Fruit fly (Drosophila melanogaster) whole organism, embryonic: ENCODE results near the gene CG15717.

Experiments used
- CG1024 ChIP-seq: fragments of 200-800 bp; sonication (Bioruptor generic); IDR thresholded peaks from 2 replicates; pipeline ENCODE4 v1.3.6; 2022; ENCODE audit warnings: missing biosample characterization, missing genetic modification characterization
- CG10654 ChIP-seq: fragments of 200-800 bp; sonication (Bioruptor generic); optimal IDR thresholded peaks from 2 replicates; lab custom pipeline; 2016; ENCODE audit warnings: missing biosample characterization, missing genetic modification characterization
- CG10959 ChIP-seq: fragments of 200-800 bp; sonication (Bioruptor generic); IDR thresholded peaks from 2 replicates; pipeline ENCODE4 v1.3.6; 2022; ENCODE audit warnings: missing biosample characterization, missing genetic modification characterization
- CG11093 ChIP-seq: fragments of 200-800 bp; sonication (Bioruptor generic); IDR thresholded peaks from 3 replicates; pipeline ENCODE4 v1.3.6; 2022; ENCODE audit warnings: missing biosample characterization, missing genetic modification characterization
- CG11695 ChIP-seq: fragments of 200-800 bp; sonication (Bioruptor generic); IDR thresholded peaks from 3 replicates; pipeline ENCODE4 v1.3.6; 2022; ENCODE audit warnings: missing biosample characterization, missing genetic modification characterization
- CG12299 ChIP-seq: fragments of 200-800 bp; sonication (Bioruptor generic); optimal IDR thresholded peaks from 2 replicates; lab custom pipeline; 2018; ENCODE audit warnings: missing biosample characterization, mild to moderate bottlenecking, missing genetic modification characterization
- CG12769 ChIP-seq: fragments of 200-800 bp; sonication (Bioruptor generic); optimal IDR thresholded peaks from 2 replicates; lab custom pipeline; 2019; ENCODE audit warnings: missing biosample characterization, mild to moderate bottlenecking, missing genetic modification characterization, moderate library complexity
- CG13287 ChIP-seq: fragments of 200-800 bp; sonication (Bioruptor generic); IDR thresholded peaks from 2 replicates; pipeline ENCODE4 v1.3.6; 2022; ENCODE audit warnings: missing biosample characterization, missing genetic modification characterization; ENCODE audit not compliant: partially characterized antibody
- CG14014 ChIP-seq: fragments of 200-800 bp; sonication (Bioruptor generic); IDR thresholded peaks from 2 replicates; pipeline ENCODE4 v1.3.6; 2022; ENCODE audit warnings: missing biosample characterization, missing genetic modification characterization
- CG17802 ChIP-seq: fragments of 200-800 bp; sonication (Bioruptor generic); optimal IDR thresholded peaks from 2 replicates; lab custom pipeline; 2018; ENCODE audit warnings: missing biosample characterization, mild to moderate bottlenecking, missing genetic modification characterization, moderate library complexity
- CG2116 ChIP-seq: fragments of 200-800 bp; sonication (Bioruptor generic); optimal IDR thresholded peaks from 3 replicates; lab custom pipeline; 2018; ENCODE audit warnings: missing biosample characterization, mild to moderate bottlenecking, missing genetic modification characterization
- CG2120 ChIP-seq: fragments of 200-800 bp; sonication (Bioruptor generic); optimal IDR thresholded peaks from 3 replicates; lab custom pipeline; 2016; ENCODE audit warnings: missing biosample characterization, missing genetic modification characterization
- CG32532 ChIP-seq: fragments of 200-800 bp; sonication (Bioruptor generic); IDR thresholded peaks from 2 replicates; pipeline ENCODE4 v1.3.6; 2022; ENCODE audit warnings: missing biosample characterization, missing genetic modification characterization
- CG34422 ChIP-seq: fragments of 200-800 bp; sonication (Bioruptor generic); IDR thresholded peaks from 3 replicates; pipeline ENCODE4 v1.3.6; 2022; ENCODE audit warnings: missing biosample characterization, missing genetic modification characterization
- CG3847 ChIP-seq: fragments of 200-800 bp; sonication (Bioruptor generic); IDR thresholded peaks from 2 replicates; pipeline ENCODE4 v1.3.6; 2022; ENCODE audit warnings: missing biosample characterization, missing genetic modification characterization
- CG42726 ChIP-seq: fragments of 200-800 bp; sonication (Bioruptor generic); IDR thresholded peaks from 2 replicates; pipeline ENCODE4 v1.3.6; 2022; ENCODE audit warnings: missing biosample characterization, missing genetic modification characterization; ENCODE audit not compliant: partially characterized antibody
- CG4820 ChIP-seq: fragments of 200-800 bp; sonication (Bioruptor generic); optimal IDR thresholded peaks from 3 replicates; lab custom pipeline; 2016; ENCODE audit warnings: missing biosample characterization, missing genetic modification characterization
- CG7357 ChIP-seq: fragments of 200-800 bp; sonication (Bioruptor generic); IDR thresholded peaks from 3 replicates; pipeline ENCODE4 v1.3.6; 2022; ENCODE audit warnings: missing biosample characterization, missing genetic modification characterization
- CG7963 ChIP-seq: fragments of 200-800 bp; sonication (Bioruptor generic); IDR thresholded peaks from 3 replicates; pipeline ENCODE4 v1.3.6; 2022; ENCODE audit warnings: missing biosample characterization, missing genetic modification characterization; ENCODE audit not compliant: partially characterized antibody
- Doc3 ChIP-seq: fragments of 200-800 bp; sonication (Bioruptor generic); IDR thresholded peaks from 3 replicates; pipeline ENCODE4 v1.3.6; 2022; ENCODE audit warnings: missing biosample characterization, missing genetic modification characterization; ENCODE audit not compliant: partially characterized antibody
- Ets65A ChIP-seq: fragments of 200-800 bp; sonication (Bioruptor generic); peaks from one replicate; lab custom pipeline; 2016; ENCODE audit warnings: missing biosample characterization, missing genetic modification characterization
- Ets97D ChIP-seq: fragments of 200-800 bp; sonication (Bioruptor generic); optimal IDR thresholded peaks from 3 replicates; lab custom pipeline; 2016; ENCODE audit warnings: missing biosample characterization, missing genetic modification characterization
- Fer1 ChIP-seq: fragments of 200-800 bp; sonication (Bioruptor generic); optimal IDR thresholded peaks from 2 replicates; lab custom pipeline; 2017; ENCODE audit warnings: missing biosample characterization, mild to moderate bottlenecking, missing genetic modification characterization
- HmgZ ChIP-seq: fragments of 200-800 bp; sonication (Bioruptor generic); optimal IDR thresholded peaks from 2 replicates; lab custom pipeline; 2018; ENCODE audit warnings: missing biosample characterization, mild to moderate bottlenecking, missing genetic modification characterization
- Hr3 ChIP-seq: fragments of 200-800 bp; sonication (Bioruptor generic); optimal IDR thresholded peaks from 3 replicates; lab custom pipeline; 2016; ENCODE audit warnings: missing biosample characterization, missing genetic modification characterization
- Hr39 ChIP-seq: fragments of >200 bp; optimal IDR thresholded peaks from 2 replicates; lab custom pipeline; 2017
- MTF-1 ChIP-seq: fragments of 200-800 bp; sonication (Bioruptor generic); optimal IDR thresholded peaks from 2 replicates; lab custom pipeline; 2018; ENCODE audit warnings: missing biosample characterization, mild to moderate bottlenecking, missing genetic modification characterization, borderline replicate concordance
- Max ChIP-seq: fragments of 200-800 bp; sonication (Bioruptor generic); optimal IDR thresholded peaks from 2 replicates; lab custom pipeline; 2016; ENCODE audit warnings: missing biosample characterization, mild to moderate bottlenecking, missing genetic modification characterization
- Mrtf ChIP-seq: fragments of 200-800 bp; sonication (Bioruptor generic); IDR thresholded peaks from 3 replicates; pipeline ENCODE4 v1.3.6; 2022; ENCODE audit warnings: missing biosample characterization, missing genetic modification characterization
- NK7.1 ChIP-seq: fragments of 200-800 bp; sonication (Bioruptor generic); optimal IDR thresholded peaks from 3 replicates; lab custom pipeline; 2016; ENCODE audit warnings: missing biosample characterization, missing genetic modification characterization
- Neu2 ChIP-seq: fragments of 200-800 bp; sonication (Bioruptor generic); optimal IDR thresholded peaks from 3 replicates; lab custom pipeline; 2016; ENCODE audit warnings: missing biosample characterization, missing genetic modification characterization, borderline replicate concordance
- Nf-YC ChIP-seq: fragments of 200-800 bp; optimal IDR thresholded peaks from 3 replicates; lab custom pipeline; 2019; ENCODE audit warnings: missing biosample characterization, mild to moderate bottlenecking, missing genetic modification characterization, moderate library complexity
- Rx ChIP-seq: fragments of 200-800 bp; sonication (Bioruptor generic); IDR thresholded peaks from 2 replicates; pipeline ENCODE4 v1.3.6; 2022; ENCODE audit warnings: missing biosample characterization, missing genetic modification characterization
- ato ChIP-seq: fragments of 200-800 bp; sonication (Bioruptor generic); IDR thresholded peaks from 2 replicates; pipeline ENCODE4 v1.3.6; 2022; ENCODE audit warnings: missing biosample characterization, missing genetic modification characterization; ENCODE audit not compliant: partially characterized antibody
- bigmax ChIP-seq: fragments of 200-800 bp; sonication (Bioruptor generic); optimal IDR thresholded peaks from 2 replicates; lab custom pipeline; 2018; ENCODE audit warnings: missing biosample characterization, mild to moderate bottlenecking, missing genetic modification characterization
- bowl ChIP-seq: fragments of 200-800 bp; sonication (Bioruptor generic); IDR thresholded peaks from 2 replicates; pipeline ENCODE4 v1.3.6; 2022; ENCODE audit warnings: missing biosample characterization, missing genetic modification characterization
- bsh ChIP-seq, 2 experiments: fragments of 200-800 bp; sonication (Bioruptor generic); optimal IDR thresholded peaks; 2 replicates each; lab custom pipeline; 2017 to 2018; ENCODE audit warnings: mild to moderate bottlenecking in 2 of 2, missing biosample characterization in 2 of 2, missing genetic modification characterization in 2 of 2, moderate library complexity in 1 of 2
- dmrt99B ChIP-seq: fragments of 200-800 bp; sonication (Bioruptor generic); optimal IDR thresholded peaks from 2 replicates; lab custom pipeline; 2018; ENCODE audit warnings: missing biosample characterization, mild to moderate bottlenecking, missing genetic modification characterization, moderate library complexity
- fd102C ChIP-seq: fragments of 200-800 bp; sonication (Bioruptor generic); optimal IDR thresholded peaks from 2 replicates; lab custom pipeline; 2018; ENCODE audit warnings: missing biosample characterization, mild to moderate bottlenecking, missing genetic modification characterization, moderate library complexity
- lab ChIP-seq: fragments of 200-800 bp; sonication (Bioruptor generic); optimal IDR thresholded peaks from 3 replicates; lab custom pipeline; 2017; ENCODE audit warnings: missing biosample characterization, missing genetic modification characterization, mild to moderate bottlenecking, moderate library complexity, missing genetic modification reagents
- mam ChIP-seq: fragments of 200-800 bp; sonication (Bioruptor generic); optimal IDR thresholded peaks from 3 replicates; lab custom pipeline; 2016; ENCODE audit warnings: missing biosample characterization, missing genetic modification characterization
- phol ChIP-seq: fragments of 200-800 bp; sonication (Bioruptor generic); optimal IDR thresholded peaks from 3 replicates; lab custom pipeline; 2018; ENCODE audit warnings: missing biosample characterization, mild to moderate bottlenecking, missing genetic modification characterization, moderate library complexity
- pzg ChIP-seq: fragments of 200-800 bp; sonication (Bioruptor generic); optimal IDR thresholded peaks from 3 replicates; lab custom pipeline; 2018; ENCODE audit warnings: missing biosample characterization, mild to moderate bottlenecking, missing genetic modification characterization, moderate library complexity
- ranshi ChIP-seq: fragments of 200-800 bp; sonication (Bioruptor generic); IDR thresholded peaks from 2 replicates; pipeline ENCODE4 v1.3.6; 2022; ENCODE audit warnings: missing biosample characterization, missing genetic modification characterization
- stwl ChIP-seq: fragments of 200-800 bp; sonication (Bioruptor generic); optimal IDR thresholded peaks from 3 replicates; lab custom pipeline; 2018; ENCODE audit warnings: missing biosample characterization, mild to moderate bottlenecking, missing genetic modification characterization, moderate library complexity
- z ChIP-seq: fragments of 200-800 bp; sonication (Bioruptor generic); IDR thresholded peaks from 3 replicates; pipeline ENCODE4 v1.3.6; 2022; ENCODE audit warnings: missing biosample characterization, missing genetic modification characterization
- zen2 ChIP-seq: fragments of 200-800 bp; sonication (Bioruptor generic); IDR thresholded peaks from 3 replicates; pipeline ENCODE4 v1.3.6; 2022; ENCODE audit warnings: missing biosample characterization, missing genetic modification characterization; ENCODE audit not compliant: partially characterized antibody

Gene CG15717

dm6 chrX:13089920-13090655 lies 38.7 kb upstream of the CG15717 start, which contains the start of gene hep (continued):
- TF ChIP-seq mam (GFP tag; lab: Kevin White, UChicago) (no peak), CG42726 (GFP tag; lab: Robert Waterston, UW) (peak; percentile 90), ranshi (GFP tag; lab: Robert Waterston, UW) (no peak), CG14014 (GFP tag; lab: Robert Waterston, UW) (no peak), bsh (GFP tag; optimal IDR thresholded peaks at IDR 0.05; lab: Kevin White, UChicago) (peak in 1 of 2 experiments; percentile 44), HmgZ (peak; percentile 1), CG12769 (tag; lab: Kevin White, UChicago) (peak; percentile 2), CG3847 (GFP tag; lab: Robert Waterston, UW) (0 out of 2 replicates have a peak, but pooled peaks have one; percentile 17), CG2116 (GFP tag; lab: Kevin White, UChicago) (no peak)

dm6 chrX:13090656-13091261 lies 38.0 kb upstream of the CG15717 start, which contains the start of gene lic:
Gene lic, plus strand, starts transcription at chrX:13091145.
- no peak for TF ChIP-seq CG7357 (GFP tag; lab: Robert Waterston, UW)
- no peak for TF ChIP-seq Hr39
- TF ChIP-seq lab (GFP tag; lab: Kevin White, UChicago): no peak
- no peak for TF ChIP-seq MTF-1 (GFP tag; lab: Kevin White, UChicago)
- no peak for TF ChIP-seq fd102C (GFP tag; lab: Kevin White, UChicago)
- TF ChIP-seq CG34422 (GFP tag; lab: Robert Waterston, UW): no peak
- TF ChIP-seq Neu2 (GFP tag; lab: Kevin White, UChicago): no peak
- peak; percentile 98 for TF ChIP-seq stwl (tag; lab: Kevin White, UChicago)
- TF ChIP-seq Rx: no peak
- peak; percentile 77 for TF ChIP-seq CG42726 (GFP tag; lab: Robert Waterston, UW)
- TF ChIP-seq NK7.1: no peak
- no peak for TF ChIP-seq CG32532 (GFP tag; lab: Robert Waterston, UW)
- TF ChIP-seq Nf-YC (tag; lab: Kevin White, UChicago): no peak
- peak; percentile 86 for TF ChIP-seq zen2
- peak; percentile 63; the same call in 2 of the 3 replicates for TF ChIP-seq CG7963 (GFP tag; lab: Robert Waterston, UW)
- TF ChIP-seq Doc3 (GFP tag; lab: Robert Waterston, UW): peak; percentile 63
- TF ChIP-seq CG11093 (GFP tag; lab: Robert Waterston, UW): no peak
- no peak for TF ChIP-seq z
- no peak for TF ChIP-seq CG17802
- no peak for TF ChIP-seq bigmax (GFP tag; lab: Kevin White, UChicago)
- no peak for TF ChIP-seq Fer1
- no peak for TF ChIP-seq phol (tag; lab: Kevin White, UChicago)
- no peak for TF ChIP-seq Ets65A (GFP tag; lab: Kevin White, UChicago)
- no peak for TF ChIP-seq Mrtf (GFP tag; lab: Robert Waterston, UW)
- no peak for TF ChIP-seq CG11695
- no peak for TF ChIP-seq CG4820 (GFP tag; lab: Kevin White, UChicago)
- peak; percentile 88 for TF ChIP-seq ato
- TF ChIP-seq CG10654 (GFP tag; lab: Kevin White, UChicago): no peak
- TF ChIP-seq CG1024 (GFP tag; lab: Robert Waterston, UW): no peak
- TF ChIP-seq CG10959: no peak
- TF ChIP-seq Hr3 (GFP tag; lab: Kevin White, UChicago): no peak
- no peak for TF ChIP-seq dmrt99B (tag; lab: Kevin White, UChicago)
- no peak for TF ChIP-seq Max (GFP tag; lab: Kevin White, UChicago)
- TF ChIP-seq bowl: no peak
- TF ChIP-seq CG13287 (GFP tag; lab: Robert Waterston, UW): peak; percentile 67
- no peak for TF ChIP-seq CG12299 (tag; lab: Kevin White, UChicago)
- TF ChIP-seq pzg (GFP tag; lab: Kevin White, UChicago): peak; percentile 47
- TF ChIP-seq CG2120: no peak
- peak; percentile 7 for TF ChIP-seq Ets97D (GFP tag; lab: Kevin White, UChicago)
